Fruit fly (Drosophila melanogaster) whole organism, embryonic: ENCODE data around the gene CG4218.

Experiments
- CG8478 ChIP-seq: fragments of >200 bp; optimal IDR thresholded peaks from 2 replicates; lab custom pipeline; 2018
- Hr78 ChIP-seq, 2 experiments: fragments of 200-800 bp in 1 of 2; fragments of >200 bp in 1 of 2; sonication (Bioruptor generic) in 1 of 2; optimal IDR thresholded peaks; 2 replicates each; lab custom pipeline; 2017 to 2019; ENCODE audit warnings: missing biosample characterization in 2 of 2, missing genetic modification characterization in 2 of 2, mild to moderate bottlenecking in 1 of 2, moderate library complexity in 1 of 2
- Sin3A ChIP-seq: fragments of >200 bp; optimal IDR thresholded peaks from 2 replicates; lab custom pipeline; 2018
- da ChIP-seq: fragments of 200-800 bp; sonication (Bioruptor generic); optimal IDR thresholded peaks from 2 replicates; lab custom pipeline; 2016; ENCODE audit warnings: missing biosample characterization, missing genetic modification characterization
- h ChIP-seq: fragments of >200 bp; optimal IDR thresholded peaks from 2 replicates; lab custom pipeline; 2017
- pnt ChIP-seq: fragments of 200-800 bp; sonication (Bioruptor generic); optimal IDR thresholded peaks from 3 replicates; lab custom pipeline; 2016; ENCODE audit warnings: missing biosample characterization, missing genetic modification characterization
- ttk ChIP-seq: fragments of 200-800 bp; sonication (Bioruptor generic); IDR thresholded peaks from 2 replicates; pipeline ENCODE4 v2.1.2; 2022; ENCODE audit warnings: missing biosample characterization, missing genetic modification characterization

DNA sequence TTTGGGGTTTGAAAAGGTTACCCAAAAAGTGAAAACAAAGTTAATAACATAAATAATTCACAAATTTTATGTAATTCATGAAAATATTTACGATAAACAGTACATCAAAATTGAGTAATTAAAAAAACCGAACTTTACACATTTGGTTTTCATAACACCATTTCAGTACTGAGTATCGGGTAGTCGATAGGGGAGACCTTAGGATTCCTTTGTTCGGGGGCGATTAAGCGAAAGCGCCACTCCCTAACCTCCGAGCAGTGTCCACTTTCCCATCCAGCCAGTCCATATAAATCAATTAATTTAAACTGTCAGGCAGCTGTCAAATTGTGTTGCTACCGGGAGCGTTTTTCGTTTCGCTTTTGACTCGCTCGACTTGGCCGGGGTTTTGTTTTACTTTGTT, 13.4 kb upstream of the CG4218 start:
- peak in 1 of 2 experiments; percentile 34 for TF ChIP-seq Hr78 (GFP tag; optimal IDR thresholded peaks at IDR 0.05; lab: Kevin White, UChicago)
- TF ChIP-seq h (lab: Kevin White, UChicago), result no peak
- TF ChIP-seq Sin3A (lab: Kevin White, UChicago), result no peak
- no peak for TF ChIP-seq pnt
- TF ChIP-seq da (GFP tag; lab: Kevin White, UChicago), result no peak
- TF ChIP-seq ttk (GFP tag; lab: Robert Waterston, UW), result no peak
- TF ChIP-seq CG8478, result no peak
